Worm (Caenorhabditis elegans) whole organism, late embryonic: ENCODE measurements around the gene F58G11.4.

ENCODE experiments used
- C08G9.2 ChIP-seq: sonication (generic microtip); optimal IDR thresholded peaks from 2 replicates; lab custom pipeline; 2016; ENCODE audit warnings: mild to moderate bottlenecking, missing genetic modification characterization, moderate library complexity, missing compliant biosample characterization
- C38D4.7 ChIP-seq: fragments of 200-800 bp; sonication (Bioruptor generic); optimal IDR thresholded peaks from 2 replicates; lab custom pipeline; 2018; ENCODE audit warnings: mild to moderate bottlenecking, missing genetic modification characterization, moderate library complexity, missing compliant biosample characterization
- K02D7.2 ChIP-seq: sonication (generic microtip); optimal IDR thresholded peaks from 2 replicates; lab custom pipeline; 2017; ENCODE audit warnings: mild to moderate bottlenecking, missing genetic modification characterization, missing compliant biosample characterization
- ahr-1 ChIP-seq: sonication (generic microtip); optimal IDR thresholded peaks from 2 replicates; lab custom pipeline; 2016; ENCODE audit warnings: missing genetic modification characterization, missing compliant biosample characterization
- ama-1 ChIP-seq: fragments of 150-350 bp; optimal IDR thresholded peaks from 2 replicates; lab custom pipeline; 2014
- ceh-24 ChIP-seq: sonication (generic microtip); optimal IDR thresholded peaks from 2 replicates; lab custom pipeline; 2016; ENCODE audit warnings: mild to moderate bottlenecking, missing genetic modification characterization, missing compliant biosample characterization
- ceh-31 ChIP-seq: sonication (generic microtip); optimal IDR thresholded peaks from 2 replicates; lab custom pipeline; 2016; ENCODE audit warnings: missing genetic modification characterization, missing compliant biosample characterization
- ceh-34 ChIP-seq: sonication (generic microtip); optimal IDR thresholded peaks from 2 replicates; lab custom pipeline; 2016; ENCODE audit warnings: mild to moderate bottlenecking, missing genetic modification characterization, missing compliant biosample characterization
- ceh-45 ChIP-seq: fragments of 200-800 bp; sonication (Bioruptor generic); IDR thresholded peaks from 2 replicates; pipeline ENCODE4 v1.3.6; 2022; ENCODE audit warnings: missing genetic modification reagents, missing genetic modification characterization, missing compliant biosample characterization
- ceh-48 ChIP-seq: sonication (generic microtip); optimal IDR thresholded peaks from 2 replicates; lab custom pipeline; 2016; ENCODE audit warnings: missing genetic modification characterization, inconsistent platforms, missing compliant biosample characterization
- ceh-9 ChIP-seq: sonication (generic microtip); optimal IDR thresholded peaks from 2 replicates; lab custom pipeline; 2016; ENCODE audit warnings: mild to moderate bottlenecking, missing genetic modification characterization, inconsistent platforms, missing compliant biosample characterization
- che-1 ChIP-seq: sonication (generic microtip); optimal IDR thresholded peaks from 2 replicates; lab custom pipeline; 2016; ENCODE audit warnings: mild to moderate bottlenecking, missing genetic modification characterization, missing compliant biosample characterization
- dve-1 ChIP-seq: sonication (generic microtip); optimal IDR thresholded peaks from 2 replicates; lab custom pipeline; 2017; ENCODE audit warnings: antibody characterized with exemption, mild to moderate bottlenecking, missing genetic modification characterization, missing compliant biosample characterization
- fkh-10 ChIP-seq: fragments of 150-350 bp; optimal IDR thresholded peaks from 2 replicates; lab custom pipeline; 2014; ENCODE audit warnings: missing biosample characterization, missing genetic modification reagents, missing genetic modification characterization
- fkh-6 ChIP-seq: sonication (generic microtip); optimal IDR thresholded peaks from 2 replicates; lab custom pipeline; 2016; ENCODE audit warnings: missing genetic modification characterization, missing compliant biosample characterization
- gmeb-2 ChIP-seq: sonication (generic microtip); optimal IDR thresholded peaks from 2 replicates; lab custom pipeline; 2016; ENCODE audit warnings: missing genetic modification characterization, inconsistent platforms, missing compliant biosample characterization
- hlh-8 ChIP-seq: sonication (generic microtip); optimal IDR thresholded peaks from 2 replicates; lab custom pipeline; 2016; ENCODE audit warnings: missing genotype, missing genetic modification characterization, missing compliant biosample characterization
- lim-6 ChIP-seq: sonication (generic microtip); optimal IDR thresholded peaks from 2 replicates; lab custom pipeline; 2016; ENCODE audit warnings: missing genetic modification characterization, missing compliant biosample characterization
- madf-2 ChIP-seq: sonication (generic microtip); optimal IDR thresholded peaks from 2 replicates; lab custom pipeline; 2017; ENCODE audit warnings: missing genetic modification characterization, missing compliant biosample characterization
- mec-3 ChIP-seq: sonication (generic microtip); optimal IDR thresholded peaks from 2 replicates; lab custom pipeline; 2016; ENCODE audit warnings: borderline replicate concordance, missing genetic modification characterization, missing compliant biosample characterization
- nfya-1 ChIP-seq: sonication (generic microtip); optimal IDR thresholded peaks from 2 replicates; lab custom pipeline; 2017; ENCODE audit warnings: missing genetic modification characterization, mild to moderate bottlenecking, missing compliant biosample characterization, antibody characterized with exemption, moderate library complexity
- nhr-11 ChIP-seq: fragments of 150-350 bp; optimal IDR thresholded peaks from 2 replicates; lab custom pipeline; 2014; ENCODE audit warnings: missing biosample characterization, missing genetic modification characterization
- npax-4 ChIP-seq: sonication (generic microtip); optimal IDR thresholded peaks from 2 replicates; lab custom pipeline; 2016; ENCODE audit warnings: missing genetic modification characterization, missing compliant biosample characterization
- odd-2 ChIP-seq: sonication (generic microtip); optimal IDR thresholded peaks from 2 replicates; lab custom pipeline; 2017; ENCODE audit warnings: antibody characterized with exemption, mild to moderate bottlenecking, missing genetic modification characterization, missing compliant biosample characterization
- pag-3 ChIP-seq: sonication (generic microtip); optimal IDR thresholded peaks from 2 replicates; lab custom pipeline; 2016; ENCODE audit warnings: missing compliant biosample characterization, missing genetic modification characterization, borderline replicate concordance
- pat-9 ChIP-seq: fragments of 200-800 bp; sonication (Bioruptor generic); optimal IDR thresholded peaks from 2 replicates; lab custom pipeline; 2018; ENCODE audit warnings: mild to moderate bottlenecking, missing genetic modification characterization, moderate library complexity, missing compliant biosample characterization
- pha-4 ChIP-seq: fragments of 150-350 bp; optimal IDR thresholded peaks from 2 replicates; lab custom pipeline; 2018; ENCODE audit warnings: missing biosample characterization, missing genetic modification reagents, missing genetic modification characterization
- pros-1 ChIP-seq: fragments of 150-350 bp; optimal IDR thresholded peaks from 2 replicates; lab custom pipeline; 2014; ENCODE audit warnings: missing biosample characterization, missing genetic modification reagents, missing genetic modification characterization
- tbx-2 ChIP-seq: sonication (generic microtip); optimal IDR thresholded peaks from 2 replicates; lab custom pipeline; 2016; ENCODE audit warnings: missing genetic modification characterization, missing compliant biosample characterization
- ttx-3 ChIP-seq: sonication (generic microtip); optimal IDR thresholded peaks from 2 replicates; lab custom pipeline; 2016; ENCODE audit warnings: missing genetic modification reagents, missing genetic modification characterization, missing compliant biosample characterization
- unc-42 ChIP-seq: sonication (generic microtip); optimal IDR thresholded peaks from 2 replicates; lab custom pipeline; 2016; ENCODE audit warnings: missing genotype, missing genetic modification characterization, missing compliant biosample characterization
- unc-55 ChIP-seq: sonication (generic microtip); optimal IDR thresholded peaks from 2 replicates; lab custom pipeline; 2017; ENCODE audit warnings: missing biosample characterization, missing genetic modification reagents, missing genetic modification characterization
- zip-5 ChIP-seq: sonication (generic microtip); optimal IDR thresholded peaks from 2 replicates; lab custom pipeline; 2016; ENCODE audit warnings: missing genetic modification characterization, missing compliant biosample characterization

Gene F58G11.4

DNA sequence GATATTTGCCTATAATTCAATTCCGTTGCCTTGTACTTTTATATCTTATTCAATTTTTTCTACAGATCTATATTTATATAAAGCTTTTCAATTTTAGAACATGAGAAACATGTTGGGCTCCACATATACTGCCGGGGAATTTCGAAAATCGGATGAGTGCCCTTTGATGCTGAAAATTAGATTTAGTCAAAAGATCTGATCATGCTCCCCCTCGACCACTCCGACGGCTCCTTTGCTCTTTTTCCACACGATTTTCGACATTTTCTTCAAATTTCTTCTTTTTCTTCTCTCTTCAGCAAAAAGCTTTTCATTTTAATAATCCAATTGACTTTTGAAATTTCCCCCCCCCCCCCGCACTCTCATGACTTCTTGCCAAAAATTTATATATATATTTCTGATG lies 9.1 kb downstream of the F58G11.4 start:
- TF ChIP-seq ceh-48 (tag; lab: Kevin White, UChicago) (no peak), unc-42 (tag; lab: Kevin White, UChicago) (peak; percentile 89)

DNA sequence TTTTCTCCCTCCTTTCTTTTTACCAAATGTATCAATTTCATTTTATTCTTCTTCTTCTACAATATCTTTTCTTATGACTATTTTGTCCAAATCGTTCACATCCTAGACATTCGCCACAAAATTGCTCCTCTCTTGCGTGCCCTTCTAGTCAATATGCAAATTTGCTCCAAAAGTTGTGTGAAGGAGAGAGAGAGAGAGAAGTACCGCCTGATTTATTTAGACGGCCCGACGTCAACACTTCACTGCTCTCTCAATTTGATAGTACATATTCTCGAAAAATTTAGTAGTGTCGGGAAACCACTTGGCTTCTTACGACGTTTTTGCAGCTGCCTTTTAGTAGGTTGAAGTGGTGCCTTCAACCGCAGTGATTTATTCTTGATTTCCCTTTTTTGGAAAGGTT lies 14.1 kb downstream of the F58G11.4 start:
- TF ChIP-seq ahr-1 (tag; lab: Kevin White, UChicago) (no peak), madf-2 (tag; lab: Kevin White, UChicago) (no peak), unc-42 (tag; lab: Kevin White, UChicago) (peak; percentile 64), nhr-11 (tag; lab: Kevin White, UChicago) (no peak), nfya-1 (tag; lab: Kevin White, UChicago) (no peak), pat-9 (no peak), ceh-9 (tag; lab: Kevin White, UChicago) (no peak), ceh-34 (tag; lab: Kevin White, UChicago) (no peak)
- TF ChIP-seq, all 69 proteins: peak for 1

DNA sequence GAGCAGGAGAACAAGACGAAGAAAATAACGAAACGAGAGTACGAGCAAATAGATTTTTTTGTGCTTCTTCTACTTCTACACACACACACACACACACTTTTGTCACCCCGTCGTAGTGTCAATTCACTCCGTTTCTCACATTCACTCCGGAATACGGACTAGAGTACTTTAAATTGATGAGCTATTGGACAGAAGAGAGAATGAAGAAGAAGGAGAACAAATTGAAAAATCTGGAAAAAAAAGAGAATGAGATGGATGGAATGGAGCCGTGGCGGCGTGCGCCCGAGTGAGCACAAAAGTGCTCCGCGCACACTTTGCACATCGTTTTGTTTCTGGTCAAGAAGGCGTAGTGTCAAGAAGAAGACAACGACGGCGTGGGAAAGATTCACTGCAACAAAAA lies 15.1 kb downstream of the F58G11.4 start:
- no peak for TF ChIP-seq ceh-34 (tag; lab: Kevin White, UChicago)
- TF ChIP-seq ceh-31 (tag; lab: Kevin White, UChicago), result peak; percentile 13

DNA sequence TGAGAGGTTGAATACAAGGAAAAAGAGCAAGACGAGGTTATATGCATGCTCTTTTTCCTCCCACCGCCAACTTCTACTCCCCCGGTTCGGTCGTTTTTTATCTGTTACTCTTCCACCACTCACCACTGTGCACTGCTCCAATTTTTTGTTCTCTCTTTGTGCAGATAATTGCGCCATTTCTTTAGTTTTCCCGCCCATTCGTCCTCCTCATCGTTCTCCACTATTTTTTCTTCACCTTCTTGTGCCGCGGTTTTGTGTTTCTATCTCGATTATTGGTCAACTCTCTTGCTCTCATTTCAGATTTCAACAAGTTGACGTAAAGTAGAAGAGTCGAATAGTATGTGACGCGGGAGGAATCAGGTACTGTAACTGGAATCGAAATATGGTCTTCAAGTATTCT lies 17.2 kb downstream of the F58G11.4 start, which contains the start of gene T01D3.1:
TSS of gene T01D3.1 (plus strand) at position 301 of the 400 bp plus-strand sequence.
- TF ChIP-seq odd-2 (no peak), ceh-45 (GFP tag; lab: Robert Waterston, UW) (no peak), unc-55 (GFP tag; lab: Kevin White, UChicago) (no peak), C38D4.7 (no peak), pros-1 (tag; lab: Kevin White, UChicago) (no peak), ceh-9 (tag; lab: Kevin White, UChicago) (no peak), mec-3 (tag; lab: Kevin White, UChicago) (no peak), zip-5 (tag; lab: Kevin White, UChicago) (no peak), npax-4 (no peak), nfya-1 (tag; lab: Kevin White, UChicago) (no peak)

DNA sequence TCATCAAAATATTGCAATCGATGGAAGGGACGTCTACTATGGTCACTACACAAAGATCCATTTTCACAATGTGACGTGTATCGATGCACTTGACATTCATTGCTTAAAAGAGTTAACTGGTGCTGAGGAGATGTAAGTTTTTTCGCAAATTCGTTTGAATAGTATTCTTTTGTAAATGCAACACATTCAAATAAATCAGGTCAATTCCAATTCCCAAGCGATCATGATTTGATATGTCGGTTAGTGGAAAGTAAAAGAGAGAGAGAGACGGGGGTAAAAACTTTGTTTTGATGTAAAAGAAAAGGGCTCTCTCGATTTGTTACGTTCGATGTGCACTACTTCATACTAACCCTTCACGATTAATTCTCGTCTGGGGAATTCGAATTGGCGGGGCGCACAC lies 17.9 kb downstream of the F58G11.4 start:
- TF ChIP-seq pha-4 (no peak), tbx-2 (tag; lab: Kevin White, UChicago) (no peak), K02D7.2 (tag; lab: Kevin White, UChicago) (no peak), dve-1 (tag; lab: Kevin White, UChicago) (no peak), madf-2 (tag; lab: Kevin White, UChicago) (no peak), che-1 (tag; lab: Kevin White, UChicago) (no peak), ceh-24 (tag; lab: Kevin White, UChicago) (no peak), nfya-1 (tag; lab: Kevin White, UChicago) (no peak), hlh-8 (no peak), C08G9.2 (tag; lab: Kevin White, UChicago) (no peak), pag-3 (tag; lab: Kevin White, UChicago) (no peak), lim-6 (no peak), ceh-45 (GFP tag; lab: Robert Waterston, UW) (no peak)
- TF ChIP-seq, all 69 proteins: peak for 0

DNA sequence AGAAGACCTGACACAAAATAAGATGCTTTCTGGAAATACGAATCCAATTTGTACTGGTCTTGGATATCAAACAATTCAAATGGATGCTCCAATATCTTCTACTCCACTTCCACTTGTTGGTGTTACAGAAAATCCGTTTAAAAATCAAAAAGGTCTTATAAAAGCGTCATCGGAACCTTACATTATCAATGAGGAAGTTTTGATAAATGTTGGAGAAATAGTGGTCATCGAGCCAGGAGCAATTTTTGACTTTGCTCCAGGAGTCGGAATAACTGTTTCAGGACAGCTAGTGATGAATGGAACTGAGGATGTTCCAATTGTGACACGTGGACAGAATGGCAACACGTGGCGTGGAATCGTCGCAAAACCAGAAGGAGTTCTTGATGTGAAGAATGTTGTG lies 21.7 kb downstream of the F58G11.4 start:
- TF ChIP-seq dve-1 (tag; lab: Kevin White, UChicago), result no peak
- no peak for TF ChIP-seq fkh-10
- TF ChIP-seq ttx-3 (tag; lab: Kevin White, UChicago), result no peak

DNA sequence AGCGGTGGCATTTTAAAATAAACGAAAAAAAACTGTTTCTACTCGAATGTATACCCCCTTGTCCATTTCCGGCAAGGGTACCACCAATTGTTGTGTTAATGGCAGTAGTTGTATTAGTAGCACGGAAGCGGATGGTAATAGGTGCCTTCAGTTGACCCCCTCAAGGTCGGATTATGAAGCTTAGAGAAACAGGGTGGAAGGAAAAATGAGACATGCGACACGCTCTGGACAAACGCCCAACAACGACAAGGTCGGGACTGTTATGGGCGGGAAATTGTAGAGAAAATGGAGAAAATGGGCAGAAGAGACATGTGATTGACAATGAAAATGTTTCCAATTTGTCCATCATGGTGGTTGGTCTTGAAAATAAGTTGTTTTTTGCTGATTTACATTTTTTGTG lies 31.6 kb downstream of the F58G11.4 start, which contains the start of gene T01D3.3:
TSS of gene T01D3.3 (plus strand) at position 312 of the 400 bp plus-strand sequence.
- TF ChIP-seq ama-1 (lab: Kevin White, UChicago) (no peak), fkh-6 (tag; lab: Kevin White, UChicago) (peak; percentile 5), gmeb-2 (tag; lab: Kevin White, UChicago) (no peak), pros-1 (tag; lab: Kevin White, UChicago) (peak; percentile 31)
